Fruit fly (Drosophila melanogaster) whole organism, embryonic: ENCODE results near the gene CG7029.
A peak's percentile ranks its signal among the peaks of the same experiment; 100 is the strongest.

ENCODE experiments used
- Ada2b ChIP-seq: fragments of 200-800 bp; sonication (Bioruptor generic); IDR thresholded peaks from 2 replicates; pipeline ENCODE4 v1.3.6; 2022; ENCODE audit warnings: missing biosample characterization, missing genetic modification characterization
- Atf3 ChIP-seq: fragments of 200-800 bp; sonication (Bioruptor generic); optimal IDR thresholded peaks from 3 replicates; lab custom pipeline; 2016; ENCODE audit warnings: missing biosample characterization, missing genetic modification characterization
- BtbVII ChIP-seq: fragments of 200-800 bp; sonication (Bioruptor generic); optimal IDR thresholded peaks from 3 replicates; lab custom pipeline; 2017; ENCODE audit warnings: missing biosample characterization, mild to moderate bottlenecking, missing genetic modification characterization
- CG10209 ChIP-seq: fragments of 200-800 bp; sonication (Bioruptor generic); optimal IDR thresholded peaks from 3 replicates; lab custom pipeline; 2017; ENCODE audit warnings: missing biosample characterization, mild to moderate bottlenecking, missing genetic modification characterization, missing genetic modification reagents
- CG10366 ChIP-seq: fragments of 200-800 bp; sonication (Bioruptor generic); IDR thresholded peaks from 2 replicates; pipeline ENCODE4 v1.3.6; 2022; ENCODE audit warnings: missing biosample characterization, missing genetic modification characterization
- CG11093 ChIP-seq: fragments of 200-800 bp; sonication (Bioruptor generic); IDR thresholded peaks from 3 replicates; pipeline ENCODE4 v1.3.6; 2022; ENCODE audit warnings: missing biosample characterization, missing genetic modification characterization
- CG11247 ChIP-seq: fragments of 200-800 bp; sonication (Bioruptor generic); IDR thresholded peaks from 2 replicates; pipeline ENCODE4 v1.3.6; 2022; ENCODE audit warnings: missing biosample characterization, missing genetic modification characterization
- CG12155 ChIP-seq: fragments of 200-800 bp; sonication (Bioruptor generic); optimal IDR thresholded peaks from 3 replicates; lab custom pipeline; 2016; ENCODE audit warnings: missing biosample characterization, missing genetic modification characterization
- CG15601 ChIP-seq: fragments of 200-800 bp; sonication (Bioruptor generic); optimal IDR thresholded peaks from 3 replicates; lab custom pipeline; 2019; ENCODE audit warnings: missing biosample characterization, mild to moderate bottlenecking, missing genetic modification characterization, moderate library complexity
- CG17361 ChIP-seq: fragments of 200-800 bp; sonication (Bioruptor generic); IDR thresholded peaks from 3 replicates; pipeline ENCODE4 v1.3.6; 2022; ENCODE audit warnings: missing biosample characterization, missing genetic modification characterization
- CG17912 ChIP-seq: fragments of 200-800 bp; sonication (Bioruptor generic); optimal IDR thresholded peaks from 2 replicates; lab custom pipeline; 2018; ENCODE audit warnings: missing biosample characterization, mild to moderate bottlenecking, missing genetic modification characterization
- CG18011 ChIP-seq: fragments of 200-800 bp; sonication (Bioruptor generic); optimal IDR thresholded peaks from 2 replicates; lab custom pipeline; 2017; ENCODE audit warnings: missing biosample characterization, missing genetic modification characterization, mild to moderate bottlenecking, moderate library complexity, missing genotype
- CG2199 ChIP-seq: fragments of 200-800 bp; sonication (Bioruptor generic); IDR thresholded peaks from 3 replicates; pipeline ENCODE4 v1.3.6; 2022; ENCODE audit warnings: missing biosample characterization, missing genetic modification characterization
- CG2875 ChIP-seq: fragments of 200-800 bp; sonication (Bioruptor generic); optimal IDR thresholded peaks from 2 replicates; lab custom pipeline; 2017; ENCODE audit warnings: missing biosample characterization, mild to moderate bottlenecking, missing genetic modification characterization, missing genetic modification reagents
- CG31365 ChIP-seq: fragments of 200-800 bp; sonication (Bioruptor generic); optimal IDR thresholded peaks from 2 replicates; lab custom pipeline; 2018; ENCODE audit warnings: missing biosample characterization, mild to moderate bottlenecking, missing genetic modification characterization
- CG3407 ChIP-seq: fragments of 200-800 bp; sonication (Bioruptor generic); optimal IDR thresholded peaks from 2 replicates; lab custom pipeline; 2018; ENCODE audit warnings: missing biosample characterization, mild to moderate bottlenecking, missing genetic modification characterization
- CG34376 ChIP-seq: fragments of 200-800 bp; sonication (Bioruptor generic); optimal IDR thresholded peaks from 2 replicates; lab custom pipeline; 2018; ENCODE audit warnings: missing biosample characterization, mild to moderate bottlenecking, missing genetic modification characterization
- CG4282 ChIP-seq: fragments of 200-800 bp; sonication (Bioruptor generic); optimal IDR thresholded peaks from 2 replicates; lab custom pipeline; 2016; ENCODE audit warnings: missing biosample characterization, missing genetic modification characterization
- CG5953 ChIP-seq: fragments of 200-800 bp; sonication (Bioruptor generic); IDR thresholded peaks from 2 replicates; pipeline ENCODE4 v1.3.6; 2022; ENCODE audit warnings: missing biosample characterization, missing genetic modification characterization
- CG6854 ChIP-seq: fragments of 200-800 bp; sonication (Bioruptor generic); optimal IDR thresholded peaks from 3 replicates; lab custom pipeline; 2017; ENCODE audit warnings: missing biosample characterization, mild to moderate bottlenecking, missing genetic modification characterization
- CG8944 ChIP-seq: fragments of 200-800 bp; sonication (Bioruptor generic); optimal IDR thresholded peaks from 3 replicates; lab custom pipeline; 2016; ENCODE audit warnings: missing biosample characterization, missing genetic modification characterization
- CG9932 ChIP-seq: fragments of 200-800 bp; sonication (Bioruptor generic); IDR thresholded peaks from 2 replicates; pipeline ENCODE4 v1.3.6; 2022; ENCODE audit warnings: missing biosample characterization, missing genetic modification characterization
- CrebB ChIP-seq: fragments of 200-800 bp; sonication (Bioruptor generic); optimal IDR thresholded peaks from 3 replicates; lab custom pipeline; 2018; ENCODE audit warnings: missing biosample characterization, mild to moderate bottlenecking, missing genetic modification characterization
- Deaf1 ChIP-seq: fragments of 200-800 bp; optimal IDR thresholded peaks from 3 replicates; lab custom pipeline; 2019; ENCODE audit warnings: missing biosample characterization, mild to moderate bottlenecking, missing genetic modification characterization, moderate library complexity
- Dek ChIP-seq: fragments of 200-800 bp; sonication (Bioruptor generic); optimal IDR thresholded peaks from 3 replicates; lab custom pipeline; 2019; ENCODE audit warnings: missing biosample characterization, mild to moderate bottlenecking, missing genetic modification characterization, moderate library complexity
- Dll ChIP-seq: fragments of 200-800 bp; sonication (Bioruptor generic); IDR thresholded peaks from 4 replicates; pipeline ENCODE4 v1.3.6; 2022; ENCODE audit warnings: missing biosample characterization, missing genetic modification characterization; ENCODE audit not compliant: partially characterized antibody
- Ets65A ChIP-seq: fragments of 200-800 bp; sonication (Bioruptor generic); peaks from one replicate; lab custom pipeline; 2016; ENCODE audit warnings: missing biosample characterization, missing genetic modification characterization
- Fer3 ChIP-seq: fragments of 200-800 bp; sonication (Bioruptor generic); optimal IDR thresholded peaks from 2 replicates; lab custom pipeline; 2018; ENCODE audit warnings: missing biosample characterization, mild to moderate bottlenecking, missing genetic modification characterization, moderate library complexity
- HLH4C ChIP-seq: fragments of 200-800 bp; sonication (Bioruptor generic); IDR thresholded peaks from 3 replicates; pipeline ENCODE4 v1.3.6; 2022; ENCODE audit warnings: missing biosample characterization, missing genetic modification characterization; ENCODE audit not compliant: partially characterized antibody
- Kr ChIP-seq: fragments of 200-800 bp; sonication (Bioruptor generic); optimal IDR thresholded peaks from 2 replicates; lab custom pipeline; 2017; ENCODE audit warnings: missing biosample characterization, mild to moderate bottlenecking, missing genetic modification characterization
- NC2β ChIP-seq: fragments of 200-800 bp; sonication (Bioruptor generic); optimal IDR thresholded peaks from 2 replicates; lab custom pipeline; 2016; ENCODE audit warnings: missing biosample characterization, missing genetic modification characterization
- NK7.1 ChIP-seq: fragments of 200-800 bp; sonication (Bioruptor generic); optimal IDR thresholded peaks from 3 replicates; lab custom pipeline; 2016; ENCODE audit warnings: missing biosample characterization, missing genetic modification characterization
- Six4 ChIP-seq: fragments of 200-800 bp; sonication (Bioruptor generic); optimal IDR thresholded peaks from 2 replicates; lab custom pipeline; 2016; ENCODE audit warnings: missing biosample characterization, missing genetic modification characterization
- YL-1 ChIP-seq: fragments of 200-800 bp; sonication (Bioruptor generic); optimal IDR thresholded peaks from 3 replicates; lab custom pipeline; 2017; ENCODE audit warnings: missing biosample characterization, mild to moderate bottlenecking, missing genetic modification characterization
- amos ChIP-seq: fragments of 200-800 bp; sonication (Bioruptor generic); IDR thresholded peaks from 2 replicates; pipeline ENCODE4 v1.3.6; 2022; ENCODE audit warnings: missing biosample characterization, missing genetic modification characterization; ENCODE audit not compliant: partially characterized antibody
- ash1 ChIP-seq: fragments of 200-800 bp; sonication (Bioruptor generic); optimal IDR thresholded peaks from 2 replicates; lab custom pipeline; 2018; ENCODE audit warnings: missing biosample characterization, mild to moderate bottlenecking, missing genetic modification characterization
- caup ChIP-seq: fragments of 200-800 bp; sonication (Bioruptor generic); optimal IDR thresholded peaks from 3 replicates; lab custom pipeline; 2017; ENCODE audit warnings: missing biosample characterization, mild to moderate bottlenecking, missing genetic modification characterization, moderate library complexity; ENCODE audit not compliant: severe bottlenecking
- chn ChIP-seq: fragments of 200-800 bp; sonication (Bioruptor generic); optimal IDR thresholded peaks from 2 replicates; lab custom pipeline; 2016; ENCODE audit warnings: missing biosample characterization, missing genetic modification characterization
- cwo ChIP-seq: fragments of 200-800 bp; sonication (Bioruptor generic); optimal IDR thresholded peaks from 3 replicates; lab custom pipeline; 2017; ENCODE audit warnings: missing biosample characterization, missing genetic modification characterization, mild to moderate bottlenecking, moderate library complexity, missing genetic modification reagents
- dm ChIP-seq: fragments of 200-800 bp; sonication (Bioruptor generic); optimal IDR thresholded peaks from 3 replicates; lab custom pipeline; 2016; ENCODE audit warnings: missing biosample characterization, missing genetic modification characterization
- esg ChIP-seq: fragments of 200-800 bp; sonication (Bioruptor generic); conservative IDR thresholded peaks from 2 replicates; pipeline ENCODE4 v1.3.6; 2022; ENCODE audit warnings: missing biosample characterization, missing genetic modification characterization
- inv ChIP-seq: fragments of 200-800 bp; sonication (Bioruptor generic); IDR thresholded peaks from 2 replicates; pipeline ENCODE4 v1.3.6; 2022; ENCODE audit warnings: missing biosample characterization, missing genetic modification characterization; ENCODE audit not compliant: partially characterized antibody
- jigr1 ChIP-seq: fragments of 200-800 bp; sonication (Bioruptor generic); IDR thresholded peaks from 3 replicates; pipeline ENCODE4 v1.3.6; 2022; ENCODE audit warnings: missing biosample characterization, missing genetic modification characterization
- nerfin-2 ChIP-seq: fragments of 200-800 bp; sonication (Bioruptor generic); IDR thresholded peaks from 2 replicates; pipeline ENCODE4 v1.3.6; 2022; ENCODE audit warnings: missing biosample characterization, missing genetic modification characterization; ENCODE audit not compliant: partially characterized antibody
- pnt ChIP-seq: fragments of 200-800 bp; sonication (Bioruptor generic); optimal IDR thresholded peaks from 3 replicates; lab custom pipeline; 2016; ENCODE audit warnings: missing biosample characterization, missing genetic modification characterization
- repo ChIP-seq: fragments of 200-800 bp; sonication (Bioruptor generic); optimal IDR thresholded peaks from 2 replicates; lab custom pipeline; 2016; ENCODE audit warnings: missing biosample characterization, missing genetic modification characterization
- rib ChIP-seq: fragments of 200-800 bp; sonication (Bioruptor generic); IDR thresholded peaks from 2 replicates; pipeline ENCODE4 v1.3.6; 2022; ENCODE audit warnings: missing biosample characterization, missing genetic modification characterization
- sima ChIP-seq: fragments of 200-800 bp; sonication (Bioruptor generic); optimal IDR thresholded peaks from 2 replicates; lab custom pipeline; 2016; ENCODE audit warnings: missing biosample characterization, missing genetic modification characterization
- slbo ChIP-seq: fragments of 200-800 bp; sonication (Bioruptor generic); IDR thresholded peaks from 2 replicates; pipeline ENCODE4 v1.3.6; 2022; ENCODE audit warnings: missing biosample characterization, missing genetic modification characterization
- sna ChIP-seq: fragments of 200-800 bp; sonication (Bioruptor generic); IDR thresholded peaks from 2 replicates; pipeline ENCODE4 v1.3.6; 2022; ENCODE audit warnings: missing biosample characterization, missing genetic modification characterization; ENCODE audit not compliant: partially characterized antibody
- tup ChIP-seq: fragments of 200-800 bp; sonication (Bioruptor generic); optimal IDR thresholded peaks from 2 replicates; lab custom pipeline; 2016; ENCODE audit warnings: missing biosample characterization, mild to moderate bottlenecking, missing genetic modification characterization, moderate library complexity

Gene CG7029

DNA sequence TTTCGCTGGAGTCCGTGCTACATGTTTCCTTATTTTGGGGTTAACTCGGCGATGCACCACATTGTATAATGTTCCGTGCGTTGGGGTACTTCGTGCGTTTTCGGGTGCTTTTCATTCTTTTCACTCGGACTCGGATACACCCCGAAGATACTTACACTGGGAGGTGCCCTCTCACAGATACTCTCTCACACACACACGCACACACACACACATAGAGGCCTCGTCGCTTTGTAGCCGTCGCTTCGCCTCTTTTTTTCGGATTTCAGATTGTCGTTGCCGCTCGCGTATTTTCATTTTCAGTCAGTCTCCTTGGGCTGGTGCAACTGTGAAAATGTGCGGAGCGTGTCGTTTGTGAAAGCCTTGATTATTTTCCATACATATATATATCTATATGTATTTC, 30.7 kb downstream of the CG7029 start (continued):
- no peak for TF ChIP-seq Six4 (GFP tag; lab: Kevin White, UChicago)
- no peak for TF ChIP-seq Dll (GFP tag; lab: Robert Waterston, UW)
- no peak for TF ChIP-seq repo (GFP tag; lab: Kevin White, UChicago)
- TF ChIP-seq HLH4C = no peak
- TF ChIP-seq amos (GFP tag; lab: Robert Waterston, UW) = no peak; the same call in 1 of the 2 replicates
- peak; percentile 30; the same call in 1 of the 2 replicates for TF ChIP-seq CG10366
- TF ChIP-seq CG15601 = no peak
- no peak for TF ChIP-seq CG2875
- no peak for TF ChIP-seq Ets65A (GFP tag; lab: Kevin White, UChicago)
- no peak for TF ChIP-seq slbo
- no peak for TF ChIP-seq Fer3 (tag; lab: Kevin White, UChicago)
- no peak for TF ChIP-seq NK7.1 (GFP tag; lab: Kevin White, UChicago)
- TF ChIP-seq chn (GFP tag; lab: Kevin White, UChicago) = no peak
- TF ChIP-seq sna = no peak
- no peak for TF ChIP-seq CG8944 (GFP tag; lab: Kevin White, UChicago)
- TF ChIP-seq Atf3 (GFP tag; lab: Kevin White, UChicago) = no peak
- no peak for TF ChIP-seq cwo
- no peak for TF ChIP-seq CG31365
- TF ChIP-seq CG9932 (GFP tag; lab: Robert Waterston, UW) = no peak
- TF ChIP-seq CG17912 (GFP tag; lab: Kevin White, UChicago) = no peak
- TF ChIP-seq CG18011 (GFP tag; lab: Kevin White, UChicago) = no peak
- TF ChIP-seq jigr1 (GFP tag; lab: Robert Waterston, UW) = no peak
- TF ChIP-seq CG10209 (GFP tag; lab: Kevin White, UChicago) = no peak
- 0 out of 2 replicates have a peak, but pooled peaks have one; percentile 11 for TF ChIP-seq CG11247 (GFP tag; lab: Robert Waterston, UW)
- no peak for TF ChIP-seq CG5953 (GFP tag; lab: Robert Waterston, UW)
- TF ChIP-seq inv = no peak
- TF ChIP-seq CG12155 = no peak
- no peak for TF ChIP-seq CG6854 (GFP tag; lab: Kevin White, UChicago)
- no peak for TF ChIP-seq esg (GFP tag; lab: Robert Waterston, UW)
- TF ChIP-seq tup (GFP tag; lab: Kevin White, UChicago) = no peak
- TF ChIP-seq CG2199 (GFP tag; lab: Robert Waterston, UW) = 0 out of 3 replicates have a peak, but pooled peaks have one; percentile 29
- no peak for TF ChIP-seq dm
- TF ChIP-seq caup (GFP tag; lab: Kevin White, UChicago) = peak; percentile 8
- TF ChIP-seq pnt (GFP tag; lab: Kevin White, UChicago) = no peak
- TF ChIP-seq NC2β = no peak
- no peak for TF ChIP-seq CG4282 (GFP tag; lab: Kevin White, UChicago)
- TF ChIP-seq ash1 (GFP tag; lab: Kevin White, UChicago) = no peak
- TF ChIP-seq YL-1 = no peak
- no peak for TF ChIP-seq Kr (GFP tag; lab: Kevin White, UChicago)
- TF ChIP-seq sima (GFP tag; lab: Kevin White, UChicago) = no peak
- TF ChIP-seq CG11093 = no peak
- TF ChIP-seq CG3407 = no peak
- TF ChIP-seq rib = no peak
- TF ChIP-seq Ada2b (GFP tag; lab: Robert Waterston, UW) = no peak
- TF ChIP-seq CG17361 = no peak
- TF ChIP-seq nerfin-2 (GFP tag; lab: Robert Waterston, UW) = no peak
- peak; percentile 97 for TF ChIP-seq Deaf1 (tag; lab: Kevin White, UChicago)
- no peak for TF ChIP-seq BtbVII (GFP tag; lab: Kevin White, UChicago)
- no peak for TF ChIP-seq Dek
- TF ChIP-seq CrebB = peak; percentile 11
- TF ChIP-seq CG34376 (GFP tag; lab: Kevin White, UChicago) = no peak
